Worm (Caenorhabditis elegans): Measurements from ENCODE around the gene clip-1.

The clip-1 gene

DNA sequence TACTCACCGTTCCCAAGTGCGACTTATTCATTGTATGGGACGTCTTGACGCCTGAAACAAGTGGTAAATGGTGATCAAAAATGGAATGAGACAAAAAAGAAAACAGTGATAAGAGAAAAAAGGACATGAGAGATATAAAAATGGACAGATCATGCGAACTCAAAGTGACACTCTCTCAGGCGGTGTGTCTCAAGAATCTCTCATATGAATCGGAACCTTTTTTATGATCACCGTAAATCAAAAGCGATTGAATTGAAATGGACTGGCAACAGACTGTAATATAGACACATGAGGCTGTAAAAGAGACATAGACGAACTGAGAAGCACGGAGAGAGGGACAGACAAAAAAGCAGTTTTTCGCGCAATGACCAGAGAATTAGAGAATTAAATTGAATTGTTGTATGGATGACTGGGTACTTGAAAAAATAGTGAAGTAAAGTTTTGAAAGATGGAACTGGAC, at the start of gene clip-1:
Gene clip-1, minus strand, starts transcription at position 51 of the 460 bp plus-strand sequence.
- no peak for TF ChIP-seq unc-62 (GFP tag; optimal IDR thresholded peaks at IDR 0.05)

DNA sequence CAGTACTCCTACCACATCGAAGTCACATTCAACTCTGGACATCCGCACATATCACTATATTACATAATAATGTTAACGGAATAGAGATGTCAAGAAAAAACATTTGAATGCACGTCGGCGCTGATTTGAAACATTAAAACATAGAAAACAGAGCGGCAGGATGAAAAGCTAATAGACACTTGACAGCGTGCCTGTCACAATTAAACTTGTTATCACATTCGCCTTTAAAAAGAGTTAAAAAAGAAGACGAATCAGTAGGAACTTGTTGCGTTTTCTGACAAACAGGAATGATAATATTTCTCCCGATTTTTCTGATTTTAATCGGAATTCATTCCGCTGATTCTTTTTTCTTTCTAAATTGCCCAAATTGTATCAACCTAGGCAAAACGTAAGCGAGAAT, 48.7 kb upstream of the clip-1 start:
- no peak for TF ChIP-seq unc-62 (GFP tag; optimal IDR thresholded peaks at IDR 0.05)

DNA sequence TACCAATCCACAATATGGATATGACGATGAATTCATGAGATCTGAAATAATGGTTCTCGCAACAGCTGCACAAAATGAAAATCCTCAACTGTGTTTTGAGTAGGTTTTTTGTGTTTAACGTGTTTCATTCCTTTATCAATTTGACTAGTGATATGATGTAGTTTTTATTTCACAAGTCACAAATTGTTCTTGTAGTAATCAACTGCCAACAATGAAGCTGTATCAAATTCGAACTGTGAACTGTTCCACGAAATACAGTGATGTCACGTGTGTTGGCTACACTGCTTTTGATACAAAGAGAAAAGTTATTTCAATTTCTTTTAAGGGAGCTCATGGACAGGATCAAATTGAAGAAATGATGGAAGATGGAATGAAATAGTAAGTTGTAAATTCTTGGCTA, 46.3 kb upstream of the clip-1 start:
- no peak for TF ChIP-seq unc-62 (GFP tag; optimal IDR thresholded peaks at IDR 0.05)

DNA sequence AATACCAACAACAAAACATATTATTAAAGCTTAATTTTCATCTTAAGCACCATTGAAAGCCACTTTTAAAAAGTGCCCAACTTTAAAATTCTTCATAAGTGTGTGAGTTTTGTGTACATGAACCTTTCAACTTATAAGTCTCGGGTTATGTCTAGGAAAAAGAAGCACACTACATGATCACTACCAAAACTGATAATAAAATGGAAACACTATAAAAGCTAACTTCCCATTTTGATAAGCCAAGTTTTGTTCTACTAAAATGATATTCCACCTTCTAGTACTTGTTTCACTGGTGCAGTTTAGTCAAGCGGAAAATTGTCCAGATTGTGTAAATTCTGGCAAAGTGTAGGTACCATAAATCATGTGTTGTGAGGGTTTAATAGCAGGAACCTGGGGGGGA, 45.6 kb upstream of the clip-1 start, which contains the start of gene C40H1.8:
Gene C40H1.8, plus strand, starts transcription at position 242 of the 400 bp plus-strand sequence.
- no peak for TF ChIP-seq unc-62 (GFP tag; optimal IDR thresholded peaks at IDR 0.05)

DNA sequence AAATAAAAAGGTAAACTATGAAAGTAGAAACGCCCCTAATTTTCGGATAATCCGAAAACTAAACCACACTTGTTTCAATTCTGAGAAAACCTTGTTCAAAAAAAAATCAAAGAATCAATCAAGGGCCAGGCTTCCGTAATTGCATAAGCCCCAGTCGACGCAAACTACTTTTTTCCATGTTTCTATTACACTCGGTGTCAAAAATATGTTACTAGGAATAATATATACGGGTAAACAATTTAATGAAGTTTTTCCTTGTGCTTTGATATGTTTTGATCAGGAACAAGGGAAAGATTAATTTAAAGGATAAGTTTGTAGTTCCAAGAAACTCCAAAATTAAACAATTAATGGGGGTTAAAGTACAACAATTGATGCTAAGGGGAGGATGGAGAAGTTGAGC, 41.0 kb upstream of the clip-1 start:
- TF ChIP-seq unc-62 (GFP tag; optimal IDR thresholded peaks at IDR 0.05) = no peak

DNA sequence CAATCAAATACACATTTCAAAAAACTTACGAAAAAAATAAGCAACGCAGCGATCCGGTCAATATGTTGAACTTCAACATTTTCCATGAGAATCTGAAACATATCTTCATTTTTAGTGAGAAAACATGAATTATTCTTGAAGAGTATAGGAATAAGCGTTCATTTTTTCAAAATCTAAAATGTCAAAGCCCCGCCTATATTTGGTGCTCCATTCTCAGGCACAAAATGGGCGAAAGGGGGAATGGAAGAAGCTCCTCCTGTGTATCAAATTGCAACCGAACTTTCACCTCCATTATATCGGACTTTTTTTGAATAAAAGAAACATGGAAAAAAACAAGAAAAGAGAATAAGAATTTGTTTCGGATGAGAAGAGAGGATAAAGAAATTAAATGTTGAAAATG, 37.7 kb upstream of the clip-1 start, which contains the start of gene srx-45:
Gene srx-45, minus strand, starts transcription at position 101 of the 400 bp plus-strand sequence.
- TF ChIP-seq unc-62 (GFP tag; optimal IDR thresholded peaks at IDR 0.05) = no peak

DNA sequence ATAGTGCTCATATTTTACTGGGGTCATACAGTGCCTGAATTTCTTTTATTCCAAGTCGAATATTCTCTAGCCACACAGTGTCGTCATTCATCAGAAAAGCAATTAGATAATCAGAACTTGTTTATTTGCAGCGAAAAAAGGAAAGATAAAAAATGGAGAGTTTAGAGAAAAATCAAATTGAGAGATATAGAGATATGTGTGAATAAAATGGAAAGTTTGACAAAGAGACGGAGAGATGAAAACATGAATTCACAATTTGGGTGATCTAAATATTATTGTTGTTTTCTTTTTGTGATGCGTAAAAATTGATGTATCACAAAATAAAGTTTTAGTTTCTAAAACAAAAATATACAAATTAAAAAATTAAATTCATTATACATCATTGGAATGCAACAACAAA, 31.8 kb upstream of the clip-1 start:
- no peak for TF ChIP-seq unc-62 (GFP tag; optimal IDR thresholded peaks at IDR 0.05)

DNA sequence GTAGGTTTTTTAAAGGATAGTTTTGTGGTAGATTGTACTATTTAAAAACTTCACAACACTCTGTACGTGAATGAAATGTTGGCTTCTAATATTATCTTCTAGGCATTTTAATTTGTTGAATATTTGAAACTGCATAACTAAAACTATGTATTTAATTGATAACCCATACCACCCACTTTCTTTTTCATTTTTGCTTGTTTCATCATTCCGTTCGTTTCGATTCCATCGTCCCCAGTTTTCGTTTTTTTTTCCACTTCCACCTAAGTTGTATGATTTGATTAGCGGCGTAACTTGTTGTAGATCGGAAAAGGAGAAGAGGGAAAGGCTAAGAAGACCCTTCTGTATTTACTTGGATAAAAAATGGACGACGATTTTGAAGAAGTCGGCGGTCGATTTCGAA, 31.1 kb upstream of the clip-1 start, which contains the start of gene K01B6.3:
Gene K01B6.3, plus strand, starts transcription at position 301 of the 400 bp plus-strand sequence.
- TF ChIP-seq unc-62 (GFP tag; optimal IDR thresholded peaks at IDR 0.05) = no peak

DNA sequence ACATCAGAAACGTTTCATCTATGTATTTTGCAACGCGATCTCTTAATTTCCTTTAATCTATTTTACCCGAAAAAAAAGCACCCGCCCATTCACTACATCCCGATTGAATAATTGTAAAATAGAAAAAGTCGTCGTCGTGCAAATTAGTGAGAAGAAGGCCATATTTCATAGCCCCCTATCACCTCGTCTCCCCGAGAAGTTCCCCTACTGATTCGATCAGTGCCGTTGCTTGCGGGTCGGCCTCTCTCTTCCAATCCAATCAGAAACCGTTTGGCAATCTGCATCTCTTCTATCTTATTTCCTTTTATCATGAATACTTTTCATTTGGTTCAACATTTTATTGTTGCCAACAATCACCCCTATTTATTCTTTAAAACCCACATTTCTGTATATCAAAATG, 30.3 kb upstream of the clip-1 start:
- TF ChIP-seq unc-62 (GFP tag; optimal IDR thresholded peaks at IDR 0.05) = no peak

DNA sequence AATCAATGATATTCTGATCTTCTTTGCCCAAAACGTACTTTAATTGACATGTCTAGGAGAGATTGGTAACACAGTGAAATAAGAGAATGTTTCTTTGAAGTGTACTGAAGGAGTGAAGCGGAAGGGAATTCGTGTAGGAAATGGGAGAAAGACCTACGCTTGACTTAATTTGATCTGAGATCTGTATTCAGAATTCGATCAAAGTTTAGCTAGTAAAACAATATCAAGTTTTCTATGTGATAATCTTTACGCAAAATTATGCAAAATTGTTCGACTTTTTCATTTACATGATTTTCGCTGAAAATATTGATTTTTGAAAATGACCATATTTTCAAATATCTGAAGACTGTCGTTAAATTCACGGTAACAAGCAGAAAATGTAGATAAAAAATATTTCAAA, 28.5 kb upstream of the clip-1 start, which contains the start of gene K01B6.4:
Gene K01B6.4, minus strand, starts transcription at position 101 of the 400 bp plus-strand sequence.
- TF ChIP-seq unc-62 (GFP tag; optimal IDR thresholded peaks at IDR 0.05) = no peak

DNA sequence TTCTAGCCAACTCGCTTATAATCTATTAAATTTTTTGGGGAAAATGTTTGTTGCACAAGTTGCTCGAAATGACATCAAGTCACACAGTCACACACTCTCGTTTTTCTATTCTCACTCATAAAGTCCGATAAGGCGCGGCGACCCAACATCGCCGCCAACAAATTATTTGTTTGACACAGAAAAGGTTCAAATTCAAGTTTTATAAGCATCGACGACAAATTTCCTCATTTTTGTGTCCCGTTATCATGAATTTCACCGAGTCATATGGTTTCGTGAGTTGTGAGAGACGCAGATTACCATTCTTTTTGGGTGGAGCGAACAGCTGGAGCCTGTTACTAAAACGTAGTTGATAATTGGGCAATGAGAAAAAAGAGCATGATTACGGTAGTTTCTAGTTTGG, 21.0 kb upstream of the clip-1 start:
- no peak for TF ChIP-seq unc-62 (GFP tag; optimal IDR thresholded peaks at IDR 0.05)

DNA sequence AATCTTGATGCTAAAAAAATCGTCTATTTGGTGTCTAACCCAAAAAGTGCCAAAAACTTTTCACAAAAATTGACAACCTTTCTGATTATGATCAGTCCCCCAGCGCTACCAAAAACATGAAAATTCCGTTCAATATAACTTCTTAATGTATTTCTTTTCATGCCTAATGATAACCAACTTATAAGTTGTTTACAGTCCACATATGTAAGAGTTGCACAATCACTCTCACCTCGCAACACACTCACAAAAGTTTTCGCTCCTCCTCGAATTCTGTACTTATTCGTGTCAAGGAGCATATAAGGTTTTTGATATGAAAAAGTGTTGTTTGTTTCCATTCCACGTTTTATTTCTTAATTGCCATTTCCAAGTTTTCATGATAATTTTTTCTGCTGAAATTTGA, 19.7 kb upstream of the clip-1 start:
- TF ChIP-seq unc-62 (GFP tag; optimal IDR thresholded peaks at IDR 0.05) = no peak

DNA sequence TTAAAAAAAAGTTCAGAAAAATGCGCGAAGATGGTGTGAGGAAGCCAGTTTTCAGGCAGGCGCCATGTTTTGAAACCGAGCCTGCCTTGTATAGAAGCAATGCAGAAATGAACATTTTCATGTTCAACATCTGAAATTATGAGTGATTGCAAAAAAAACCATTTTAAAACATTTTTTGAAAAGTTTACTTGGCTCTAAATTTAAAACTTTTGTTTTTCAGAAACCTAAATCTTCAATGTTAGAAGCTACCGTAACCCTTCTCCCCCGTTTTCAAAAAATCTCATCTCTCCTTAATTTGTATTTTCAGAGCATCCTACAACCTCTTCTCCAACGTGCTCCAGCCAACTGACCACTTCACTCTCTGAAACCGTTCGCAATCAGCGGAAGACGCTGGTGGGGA, 12.6 kb upstream of the clip-1 start, which contains the start of gene fozi-1:
Gene fozi-1, plus strand, starts transcription at position 301 of the 400 bp plus-strand sequence.
- TF ChIP-seq unc-62 (GFP tag; optimal IDR thresholded peaks at IDR 0.05) = no peak

DNA sequence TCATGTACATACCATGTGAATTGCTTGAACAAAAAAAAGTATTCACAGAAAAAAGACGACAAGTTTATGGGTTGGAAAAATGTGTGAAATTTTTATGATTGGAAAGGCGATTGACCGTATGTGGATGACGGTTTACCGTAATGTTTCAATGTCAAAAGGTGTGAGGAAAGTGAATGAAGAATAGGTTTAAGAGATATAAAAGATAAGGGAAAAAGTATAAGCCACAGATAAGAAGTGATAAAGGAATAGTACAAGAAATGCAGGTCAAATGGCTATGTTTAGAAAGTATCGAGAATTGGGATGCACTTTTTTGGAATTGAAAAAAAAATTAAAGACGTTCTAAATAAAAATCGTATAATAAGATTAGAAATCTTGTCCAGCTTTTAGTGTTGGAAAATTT, 8.9 kb upstream of the clip-1 start:
- TF ChIP-seq unc-62 (GFP tag; optimal IDR thresholded peaks at IDR 0.05) = no peak

DNA sequence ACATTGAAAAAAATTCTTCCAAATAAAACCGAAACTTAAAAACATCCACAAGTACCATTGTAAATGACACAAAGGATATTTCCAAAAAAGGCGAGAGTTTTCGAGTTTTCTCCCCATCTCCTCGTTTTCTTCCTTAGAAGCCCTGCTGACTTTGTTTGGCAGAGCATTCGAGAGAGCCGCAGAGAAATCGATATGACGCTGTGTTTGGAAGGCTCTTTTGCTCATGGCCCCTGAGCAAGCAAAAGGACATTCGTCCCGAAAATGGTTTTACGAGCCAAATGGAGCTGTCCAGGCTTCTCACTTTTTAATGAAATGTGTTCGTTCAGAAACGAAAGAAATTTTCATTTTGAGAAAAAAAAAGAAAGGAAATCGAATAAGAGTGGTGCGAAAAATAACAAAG, 3.2 kb upstream of the clip-1 start:
- TF ChIP-seq unc-62 (GFP tag; optimal IDR thresholded peaks at IDR 0.05) = no peak

DNA sequence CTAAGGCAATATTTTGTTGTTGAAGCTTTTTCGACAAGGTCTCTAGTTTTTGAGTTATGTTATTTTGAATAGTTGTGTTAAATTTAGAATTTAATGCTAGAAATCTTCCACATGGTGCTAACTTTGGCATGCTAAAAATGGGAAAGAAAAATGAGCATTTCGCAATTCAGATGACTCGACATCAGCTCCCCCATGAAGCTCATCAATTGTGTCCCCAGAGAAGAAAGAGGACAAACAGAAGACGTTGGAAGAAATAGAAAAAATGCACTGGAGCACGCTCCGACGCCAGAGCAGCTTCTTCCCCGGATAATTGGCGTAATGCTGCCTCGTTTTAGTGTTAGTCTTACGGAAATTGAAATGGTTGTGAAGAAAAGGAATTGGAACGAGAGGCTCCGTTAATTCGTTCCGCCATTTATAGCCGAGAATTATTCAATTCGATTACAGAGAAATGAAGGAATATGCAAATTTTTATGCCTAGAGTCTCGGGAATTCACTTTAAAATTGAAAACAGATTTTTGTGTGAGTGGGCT, 2.6 kb upstream of the clip-1 start:
- TF ChIP-seq unc-62 (GFP tag; optimal IDR thresholded peaks at IDR 0.05) = no peak

DNA sequence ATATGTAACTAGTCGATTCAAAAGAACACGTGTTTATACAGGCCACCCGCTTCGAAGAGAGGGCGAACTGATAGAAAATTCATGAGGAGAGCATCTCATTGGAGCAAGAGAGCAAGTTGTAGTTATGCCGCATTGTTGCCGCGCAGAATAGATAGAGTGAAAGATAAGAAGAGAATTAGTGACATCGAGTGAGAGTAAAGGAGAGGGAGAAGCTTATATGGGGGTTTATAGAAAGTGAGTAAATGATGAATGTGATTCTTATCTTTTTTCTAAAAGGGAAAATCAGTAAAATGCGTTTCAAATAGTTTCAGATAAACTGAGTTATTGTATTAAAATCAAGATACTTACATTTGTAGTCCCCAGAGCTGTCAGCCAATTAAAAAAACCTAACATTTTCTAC, 1.3 kb upstream of the clip-1 start:
- no peak for TF ChIP-seq unc-62 (GFP tag; optimal IDR thresholded peaks at IDR 0.05)

DNA sequence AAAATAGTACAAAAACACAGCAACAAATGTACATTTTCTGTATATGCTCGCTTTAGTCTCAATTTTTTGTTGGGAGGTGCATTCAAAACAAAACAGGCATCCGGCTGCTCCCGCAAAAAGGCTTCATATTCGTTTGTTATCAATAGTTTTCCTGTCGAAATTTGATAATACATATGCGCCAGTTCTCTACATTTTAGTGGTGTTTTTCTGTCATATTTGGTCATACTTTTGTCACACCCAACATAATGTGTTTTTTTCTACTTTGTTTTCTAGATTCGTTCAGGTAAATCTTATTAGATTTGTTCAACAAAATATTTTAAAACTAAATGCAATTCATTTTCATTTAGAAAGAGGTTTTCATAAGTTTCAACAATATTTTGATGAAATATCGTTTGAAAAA, 10.4 kb downstream of the clip-1 start:
- no peak for TF ChIP-seq unc-62 (GFP tag; optimal IDR thresholded peaks at IDR 0.05)

Data from whole organism, dauer.